Fruit fly (Drosophila melanogaster): ENCODE data around the gene CG14963.
A peak's percentile ranks its signal among the peaks of the same experiment; 100 is the strongest.

Gene CG14963

DNA sequence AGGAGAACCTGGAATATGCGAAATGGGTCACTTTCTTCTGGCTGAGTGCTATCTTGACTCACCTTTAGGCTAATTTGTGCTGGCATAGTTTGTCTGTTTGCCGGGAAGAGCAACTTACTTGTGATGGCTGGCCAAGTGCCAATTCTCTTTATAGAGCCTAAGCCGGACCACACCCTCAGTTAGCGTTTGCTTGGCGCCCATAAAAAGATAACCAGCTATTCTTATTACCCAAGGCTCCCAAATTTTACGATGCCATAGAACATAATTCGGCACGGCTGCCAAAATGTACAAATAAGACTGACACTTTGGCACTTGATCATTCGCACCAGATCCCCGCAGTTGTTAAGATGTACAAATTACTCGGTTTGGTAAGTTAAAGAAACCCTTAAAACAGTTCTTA, 17.3 kb upstream of the CG14963 start, which contains the start of the genes CG42525 and CG14958:
CG42525 (minus strand) TSS at position 101 of the 400 bp plus-strand sequence.
CG14958 (plus strand) TSS at position 332 of the 400 bp plus-strand sequence.
- TF ChIP-seq Sin3A (optimal IDR thresholded peaks at IDR 0.05) = no peak
- TF ChIP-seq psq (optimal IDR thresholded peaks at IDR 0.05) = no peak

DNA sequence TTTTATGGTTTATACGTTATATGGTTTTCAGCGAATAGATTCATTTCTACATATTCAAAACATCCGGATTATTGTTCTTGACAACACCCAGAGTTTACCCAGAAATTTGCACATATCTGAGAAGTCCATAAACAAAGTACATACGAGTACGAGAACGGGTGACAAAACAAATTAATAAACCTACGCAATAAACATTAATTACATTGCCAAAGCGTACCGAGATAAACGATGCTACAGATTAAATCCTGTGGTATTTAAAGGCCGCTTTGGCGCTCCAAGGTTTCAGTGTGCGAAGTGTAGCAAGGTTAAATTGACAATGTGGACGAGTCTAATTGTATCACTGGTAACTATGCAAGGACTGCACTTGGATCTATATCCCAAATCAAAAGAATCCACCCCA, 14.9 kb upstream of the CG14963 start, which contains the start of gene CG14957:
CG14957 (plus strand) TSS at position 301 of the 400 bp plus-strand sequence.
- no peak for TF ChIP-seq insv (optimal IDR thresholded peaks at IDR 0.05)
- no peak for TF ChIP-seq Myc (optimal IDR thresholded peaks at IDR 0.05)
- TF ChIP-seq ttk (optimal IDR thresholded peaks at IDR 0.05) = no peak

DNA sequence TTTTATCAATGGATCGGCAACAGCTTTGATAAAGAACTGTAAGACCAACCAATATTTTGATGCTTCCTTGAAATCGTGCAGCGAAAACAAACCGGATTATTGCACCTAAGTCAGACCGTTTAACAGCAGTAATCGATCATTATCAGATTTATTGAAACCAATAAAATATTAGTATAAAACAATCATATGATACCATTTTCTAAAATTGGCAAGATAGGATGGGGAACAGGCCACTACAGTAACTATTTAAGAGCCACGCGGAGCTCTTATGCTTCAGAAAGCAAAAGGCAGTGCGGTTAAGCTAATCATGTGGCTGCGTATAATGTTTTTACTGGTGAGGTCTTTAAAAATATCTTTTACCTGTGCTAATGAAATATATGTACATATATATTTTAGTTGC, 14.0 kb upstream of the CG14963 start, which contains the start of gene CG32284:
CG32284 (plus strand) TSS at position 301 of the 400 bp plus-strand sequence.
- TF ChIP-seq h (optimal IDR thresholded peaks at IDR 0.05) (no peak), ttk (optimal IDR thresholded peaks at IDR 0.05) (no peak), Sin3A (optimal IDR thresholded peaks at IDR 0.05) (no peak), insv (optimal IDR thresholded peaks at IDR 0.05) (no peak), psq (optimal IDR thresholded peaks at IDR 0.05) (no peak)

DNA sequence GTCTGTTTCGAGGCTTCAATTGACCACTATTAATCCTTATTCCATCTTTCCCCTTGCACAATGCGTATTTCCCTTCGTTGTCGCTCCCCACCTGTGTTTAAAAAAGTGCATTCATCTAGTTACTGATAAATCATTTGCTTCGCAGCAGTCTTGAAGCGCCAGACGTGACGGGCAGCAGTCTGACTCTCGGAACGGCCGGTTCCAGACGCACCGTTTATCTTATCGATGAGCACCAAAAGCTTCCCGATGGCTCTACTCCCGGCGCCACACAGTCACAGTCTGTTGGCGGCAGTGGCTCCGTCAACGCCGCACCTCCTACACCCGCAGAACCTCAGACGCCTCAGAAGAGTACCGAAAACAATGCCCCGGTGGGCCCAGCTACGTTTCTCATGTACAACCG, 11.8 kb upstream of the CG14963 start, which contains the start of gene CG42494:
CG42494 (plus strand) TSS at position 301 of the 400 bp plus-strand sequence.
- TF ChIP-seq h (optimal IDR thresholded peaks at IDR 0.05) = no peak
- TF ChIP-seq ttk (optimal IDR thresholded peaks at IDR 0.05) = no peak
- no peak for TF ChIP-seq insv (optimal IDR thresholded peaks at IDR 0.05)
- TF ChIP-seq Myc (optimal IDR thresholded peaks at IDR 0.05) = no peak
- no peak for TF ChIP-seq Sin3A (optimal IDR thresholded peaks at IDR 0.05)
- no peak for TF ChIP-seq psq (optimal IDR thresholded peaks at IDR 0.05)

DNA sequence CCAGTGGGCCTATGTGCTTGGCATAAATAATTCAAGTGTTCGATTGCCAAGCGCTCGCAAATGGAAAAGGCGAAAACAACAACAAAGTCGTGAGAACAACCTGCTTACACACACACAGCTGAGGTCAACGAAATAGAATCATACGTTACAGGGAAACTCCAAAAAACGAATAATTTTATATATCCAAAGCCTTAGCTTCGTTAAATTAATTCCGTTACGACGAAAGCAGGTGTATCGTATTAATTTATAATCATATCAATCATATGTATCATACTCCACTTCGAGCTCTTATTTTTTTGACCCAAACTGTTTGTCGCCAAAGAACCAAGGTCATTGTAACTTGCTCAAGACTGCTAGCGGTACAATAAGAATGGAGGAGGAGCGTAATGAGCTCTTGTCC, 7.1 kb upstream of the CG14963 start:
- no peak for TF ChIP-seq h (optimal IDR thresholded peaks at IDR 0.05)
- TF ChIP-seq Myc (optimal IDR thresholded peaks at IDR 0.05) = no peak
- TF ChIP-seq ttk (optimal IDR thresholded peaks at IDR 0.05) = no peak
- no peak for TF ChIP-seq Sin3A (optimal IDR thresholded peaks at IDR 0.05)

DNA sequence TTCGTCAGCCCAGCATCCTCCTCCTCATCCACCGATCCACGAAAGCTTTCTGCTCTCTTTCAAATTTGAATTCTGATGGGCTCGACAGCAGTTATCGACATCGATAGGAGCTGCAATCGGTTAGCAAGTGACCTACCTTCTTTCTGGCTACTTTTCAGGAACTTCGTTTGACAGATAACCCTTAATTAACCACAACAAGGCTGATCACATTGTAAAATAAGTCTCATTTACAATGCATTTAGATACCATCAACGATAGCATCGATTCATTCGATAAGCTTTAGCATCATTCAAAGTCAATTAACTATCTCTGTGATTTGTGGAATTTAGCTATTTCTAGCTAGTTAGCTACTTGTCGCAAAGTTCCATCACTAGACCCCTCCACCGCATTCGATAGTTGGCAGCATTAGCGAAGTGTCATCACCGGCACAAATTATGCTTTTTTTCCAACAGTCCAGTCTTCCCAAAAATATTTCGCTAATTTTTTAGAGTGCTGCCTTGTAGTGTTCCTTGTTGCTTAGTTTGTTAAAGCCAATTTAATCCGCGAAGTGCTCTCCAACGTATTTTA, 6.3 kb upstream of the CG14963 start, which contains the start of the genes MnM and Girdin:
MnM (minus strand) TSS at position 51 of the 567 bp plus-strand sequence.
Girdin (plus strand) TSS at position 401 of the 567 bp plus-strand sequence.
- no peak for TF ChIP-seq h (optimal IDR thresholded peaks at IDR 0.05)

DNA sequence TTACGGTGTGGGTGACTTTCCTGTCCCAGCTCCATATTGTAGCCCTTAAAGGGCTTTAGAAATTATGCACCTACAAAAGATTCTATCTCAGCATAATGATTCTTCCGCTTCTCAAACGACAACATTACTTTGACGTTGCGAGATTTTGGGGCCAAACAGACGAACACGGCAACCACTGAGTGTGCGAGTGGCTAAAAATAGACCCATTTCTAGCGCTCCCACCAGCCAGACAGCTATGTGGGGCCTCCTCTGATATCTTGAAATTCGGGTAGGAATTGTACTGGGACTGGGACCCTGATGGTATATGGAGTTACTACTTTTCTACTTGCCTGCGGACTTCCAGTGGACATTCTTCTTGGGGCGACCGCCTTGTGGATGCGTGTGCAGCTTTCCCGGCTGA, 5.5 kb upstream of the CG14963 start:
- TF ChIP-seq insv (optimal IDR thresholded peaks at IDR 0.05) (no peak), ttk (optimal IDR thresholded peaks at IDR 0.05) (no peak), h (optimal IDR thresholded peaks at IDR 0.05) (no peak), Sin3A (optimal IDR thresholded peaks at IDR 0.05) (no peak), Myc (optimal IDR thresholded peaks at IDR 0.05) (no peak), psq (optimal IDR thresholded peaks at IDR 0.05) (no peak)

DNA sequence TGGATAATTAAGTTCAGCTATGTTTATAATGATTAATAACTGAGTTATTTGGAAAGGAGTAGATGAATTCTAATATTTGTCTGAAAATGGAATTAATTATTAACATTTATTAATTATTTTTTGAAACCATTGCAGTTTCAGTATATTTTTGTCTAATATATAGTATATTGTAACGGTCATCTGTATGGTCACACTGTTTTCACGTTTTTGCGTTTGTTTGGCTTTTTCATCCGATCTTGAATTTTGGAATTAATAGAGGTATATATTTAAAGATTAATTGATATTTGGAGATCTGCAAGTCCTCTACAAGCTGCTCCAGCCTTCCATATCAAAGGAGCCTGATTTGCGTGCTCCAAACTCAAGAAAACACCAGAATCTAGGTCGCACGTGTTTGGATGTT, 3.2 kb downstream of the CG14963 start, which contains the start of the genes CG32278 and CG32281:
CG32278 (plus strand) TSS at position 180 of the 400 bp plus-strand sequence.
CG32281 (plus strand) TSS at position 269 of the 400 bp plus-strand sequence.
- TF ChIP-seq ttk (optimal IDR thresholded peaks at IDR 0.05) = no peak
- TF ChIP-seq Myc (optimal IDR thresholded peaks at IDR 0.05) = no peak
- no peak for TF ChIP-seq psq (optimal IDR thresholded peaks at IDR 0.05)
- no peak for TF ChIP-seq Sin3A (optimal IDR thresholded peaks at IDR 0.05)

DNA sequence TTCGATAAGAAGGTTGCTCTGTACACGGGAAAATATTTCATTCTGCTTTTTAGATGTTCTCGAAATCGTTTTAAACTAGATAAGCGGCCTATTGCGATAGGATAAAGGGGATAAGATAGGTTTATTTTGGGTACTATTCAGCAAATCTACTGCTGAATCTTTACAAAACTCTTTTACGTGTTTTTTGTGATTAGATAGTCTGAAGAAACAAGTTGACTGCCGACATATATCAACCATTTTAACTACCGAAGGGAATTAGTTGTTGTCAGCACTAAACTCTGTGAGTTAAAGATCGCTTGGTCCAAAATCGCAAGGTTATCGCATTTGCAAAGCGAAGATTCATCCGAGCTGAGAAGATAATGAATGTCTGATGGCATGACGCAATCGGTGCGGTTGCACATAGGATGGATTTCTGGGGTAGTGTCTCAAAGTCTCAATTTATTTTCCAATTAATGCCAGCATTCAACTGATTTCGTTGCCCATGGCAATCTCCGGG, 6.1 kb downstream of the CG14963 start, which contains the start of gene Asciz:
Asciz (minus strand) TSS at position 51 of the 496 bp plus-strand sequence.
- TF ChIP-seq Myc (optimal IDR thresholded peaks at IDR 0.05) (no peak), Sin3A (optimal IDR thresholded peaks at IDR 0.05) (no peak), psq (optimal IDR thresholded peaks at IDR 0.05) (no peak), ttk (optimal IDR thresholded peaks at IDR 0.05) (no peak), insv (optimal IDR thresholded peaks at IDR 0.05) (no peak), h (optimal IDR thresholded peaks at IDR 0.05) (no peak)

DNA sequence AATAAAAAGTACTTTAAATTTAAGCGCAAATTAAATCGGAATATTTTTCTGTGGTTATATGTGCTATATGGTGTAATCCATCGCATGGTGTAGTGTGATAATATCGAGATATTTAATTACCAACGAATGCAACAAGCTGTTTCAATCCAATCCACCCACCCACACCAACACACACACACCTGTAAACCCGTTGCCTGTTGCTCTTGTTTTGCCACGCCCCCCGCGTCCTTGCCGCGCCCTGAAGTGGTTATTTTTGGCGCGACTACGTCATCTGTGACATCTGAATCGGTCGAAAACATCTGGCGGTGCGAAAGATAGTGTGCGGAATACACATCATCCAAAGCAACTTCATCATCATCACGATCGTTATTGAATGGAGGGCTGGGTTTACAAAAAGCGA, 6.9 kb downstream of the CG14963 start:
- TF ChIP-seq psq (optimal IDR thresholded peaks at IDR 0.05) (no peak), ttk (optimal IDR thresholded peaks at IDR 0.05) (no peak), Sin3A (optimal IDR thresholded peaks at IDR 0.05) (no peak)

DNA sequence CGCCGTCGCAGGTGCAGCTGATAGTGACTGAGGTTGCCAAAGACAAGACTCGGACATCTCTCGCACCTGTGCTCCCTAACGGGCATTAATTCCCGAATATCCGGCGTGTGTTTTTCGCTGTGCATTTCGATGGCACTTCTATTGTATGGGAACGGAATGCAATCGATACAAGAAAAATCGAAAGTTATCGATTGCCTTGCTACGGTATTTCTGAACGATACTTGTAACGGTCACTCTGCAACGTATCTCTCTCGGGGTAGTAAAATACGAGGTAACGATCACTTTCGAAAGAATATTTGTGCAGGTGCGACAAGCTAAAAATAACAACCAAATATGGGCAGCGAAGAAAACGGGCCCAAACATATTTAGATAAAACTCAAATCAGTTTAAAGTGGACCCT, 7.4 kb downstream of the CG14963 start, which contains the start of gene CG32280:
CG32280 (plus strand) TSS at position 231 of the 400 bp plus-strand sequence.
- no peak for TF ChIP-seq insv (optimal IDR thresholded peaks at IDR 0.05)
- no peak for TF ChIP-seq Myc (optimal IDR thresholded peaks at IDR 0.05)
- no peak for TF ChIP-seq Sin3A (optimal IDR thresholded peaks at IDR 0.05)
- TF ChIP-seq ttk (optimal IDR thresholded peaks at IDR 0.05) = no peak
- no peak for TF ChIP-seq h (optimal IDR thresholded peaks at IDR 0.05)
- no peak for TF ChIP-seq psq (optimal IDR thresholded peaks at IDR 0.05)

DNA sequence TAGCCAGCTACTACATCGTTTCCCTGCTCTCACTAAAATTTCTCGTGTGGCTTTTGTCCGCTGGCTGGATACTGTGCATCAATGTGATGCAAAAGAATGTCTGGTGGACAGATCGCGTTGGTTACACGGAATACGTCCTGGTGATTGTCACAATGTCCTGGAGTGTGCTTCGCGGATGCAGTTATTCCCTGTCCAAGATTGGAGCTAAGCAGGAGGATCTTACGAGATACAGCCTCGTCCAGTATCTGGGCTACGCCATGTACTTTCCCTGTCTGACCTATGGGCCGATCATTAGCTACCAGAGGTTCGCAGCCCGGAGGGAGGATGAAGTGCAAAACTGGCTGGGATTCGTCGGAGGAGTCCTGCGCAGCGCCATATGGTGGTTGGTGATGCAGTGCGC, 9.8 kb downstream of the CG14963 start:
- peak; percentile 95 for TF ChIP-seq ttk (optimal IDR thresholded peaks at IDR 0.05)
- TF ChIP-seq Sin3A (optimal IDR thresholded peaks at IDR 0.05) = no peak

DNA sequence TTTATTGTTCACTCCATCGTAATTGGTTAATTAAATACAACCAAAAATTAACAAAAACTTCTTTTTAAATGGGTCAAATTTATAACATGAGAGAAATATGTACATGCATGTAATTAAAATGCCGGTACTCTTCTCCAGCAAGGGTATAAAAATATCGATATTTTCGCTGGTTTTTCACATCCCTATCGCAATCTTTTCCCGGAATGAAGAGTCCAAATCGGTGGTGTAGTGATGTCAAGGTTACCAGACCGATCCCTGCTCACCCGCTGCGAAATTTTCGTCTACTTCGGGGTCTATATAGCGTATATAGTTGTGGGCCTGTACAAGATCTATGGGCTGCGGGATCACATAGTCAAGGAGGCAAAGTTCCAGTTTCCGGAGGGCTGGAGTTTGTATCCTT, 10.4 kb downstream of the CG14963 start, which contains the start of gene rasp:
rasp (plus strand) TSS at position 213 of the 400 bp plus-strand sequence.
- TF ChIP-seq insv (optimal IDR thresholded peaks at IDR 0.05) (no peak), ttk (optimal IDR thresholded peaks at IDR 0.05) (no peak), Sin3A (optimal IDR thresholded peaks at IDR 0.05) (no peak), Myc (optimal IDR thresholded peaks at IDR 0.05) (no peak), psq (optimal IDR thresholded peaks at IDR 0.05) (no peak), h (optimal IDR thresholded peaks at IDR 0.05) (no peak)

Measured in Kc167 (cell line).